Worm (Caenorhabditis elegans): ENCODE results near the gene twk-16.

Gene twk-16

ce11 chrX:3102165-3102564 is 21.2 kb downstream of the twk-16 start, which contains the start of gene ztf-13 (continued):
- peak in 1 of 2 experiments; percentile 12 for TF ChIP-seq lsy-2 (tag; optimal IDR thresholded peaks at IDR 0.05)
- TF ChIP-seq ztf-7 (tag; optimal IDR thresholded peaks at IDR 0.05), result peak; percentile 14
- TF ChIP-seq lin-13 (GFP tag; optimal IDR thresholded peaks at IDR 0.05), result no peak
- no peak for TF ChIP-seq lin-1 (GFP tag; IDR thresholded peaks at IDR 0.05)
- peak; percentile 75 for TF ChIP-seq nhr-6 (tag; optimal IDR thresholded peaks at IDR 0.05)
- peak; percentile 42 for TF ChIP-seq T20F7.1 (GFP tag; optimal IDR thresholded peaks at IDR 0.05)

DNA sequence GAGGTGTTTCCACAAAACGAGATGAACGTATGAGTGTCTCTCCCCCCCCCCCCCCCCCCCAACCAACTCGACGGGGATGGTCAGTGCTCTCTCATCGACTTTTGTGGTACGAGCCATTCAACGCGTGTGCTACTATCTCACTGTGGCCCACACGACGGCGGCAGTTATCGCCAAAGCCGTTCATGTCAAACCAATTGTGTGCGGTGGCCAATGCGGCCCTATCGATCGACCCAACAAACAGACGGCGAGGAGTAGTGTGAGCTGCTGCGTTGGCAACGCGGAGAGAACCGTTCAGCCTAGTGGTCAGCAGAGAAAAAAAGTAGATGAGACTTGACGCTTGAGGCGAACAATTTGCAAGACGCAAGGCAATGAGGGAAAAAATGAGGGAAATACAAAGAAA is 21.9 kb downstream of the twk-16 start:
- TF ChIP-seq php-3 (GFP tag; IDR thresholded peaks at IDR 0.05) (0 out of 2 replicates have a peak, but pooled peaks have one; percentile 7), mep-1 (tag; optimal IDR thresholded peaks at IDR 0.05) (peak; percentile 42), jun-1 (tag; optimal IDR thresholded peaks at IDR 0.05) (no peak), tra-1 (GFP tag; IDR thresholded peaks at IDR 0.05) (no peak), lsy-2 (tag; optimal IDR thresholded peaks at IDR 0.05) (peak in 1 of 2 experiments; percentile 24), lim-7 (GFP tag; IDR thresholded peaks at IDR 0.05) (0 out of 2 replicates have a peak, but pooled peaks have one; percentile 29), mxl-3 (GFP tag; optimal IDR thresholded peaks at IDR 0.05) (peak; percentile 39), egl-43 (GFP tag; IDR thresholded peaks at IDR 0.05) (peak; percentile 58; the same call in 1 of the 2 replicates), hlh-30 (tag; optimal IDR thresholded peaks at IDR 0.05; ENCODE audit: insufficient read depth) (peak; percentile 7), hlh-11 (tag; optimal IDR thresholded peaks at IDR 0.05) (peak; percentile 32), set-16 (GFP tag; IDR thresholded peaks at IDR 0.05) (peak; percentile 50; the same call in 1 of the 2 replicates), skn-1 (tag; optimal IDR thresholded peaks at IDR 0.05) (no peak), ceh-28 (tag; optimal IDR thresholded peaks at IDR 0.05) (peak; percentile 10), mdl-1 (tag; optimal IDR thresholded peaks at IDR 0.05) (no peak), daf-16 (GFP tag; optimal IDR thresholded peaks at IDR 0.05) (no peak), daf-16 (tag; optimal IDR thresholded peaks at IDR 0.05) (peak; percentile 5), mes-2 (tag; optimal IDR thresholded peaks at IDR 0.05; ENCODE audit: poor library complexity, severe bottlenecking) (peak; percentile 44), hmg-1.1 (GFP tag; IDR thresholded peaks at IDR 0.05) (0 out of 2 replicates have a peak, but pooled peaks have one; percentile 39), T26A8.4 (GFP tag; IDR thresholded peaks at IDR 0.05) (peak; percentile 24; the same call in 1 of the 2 replicates), Y48G9A.11 (GFP tag; IDR thresholded peaks at IDR 0.05) (no peak), fkh-10 (GFP tag; optimal IDR thresholded peaks at IDR 0.05) (no peak), vab-7 (GFP tag; IDR thresholded peaks at IDR 0.05) (no peak), D1046.2 (GFP tag; IDR thresholded peaks at IDR 0.05) (no peak), dmd-6 (GFP tag; IDR thresholded peaks at IDR 0.05) (peak; percentile 26; the same call in 1 of the 2 replicates), aha-1 (tag) (peak; percentile 94), nhr-6 (tag; optimal IDR thresholded peaks at IDR 0.05) (peak; percentile 35), dve-1 (tag; optimal IDR thresholded peaks at IDR 0.05; ENCODE audit: insufficient read depth) (peak; percentile 35)

DNA sequence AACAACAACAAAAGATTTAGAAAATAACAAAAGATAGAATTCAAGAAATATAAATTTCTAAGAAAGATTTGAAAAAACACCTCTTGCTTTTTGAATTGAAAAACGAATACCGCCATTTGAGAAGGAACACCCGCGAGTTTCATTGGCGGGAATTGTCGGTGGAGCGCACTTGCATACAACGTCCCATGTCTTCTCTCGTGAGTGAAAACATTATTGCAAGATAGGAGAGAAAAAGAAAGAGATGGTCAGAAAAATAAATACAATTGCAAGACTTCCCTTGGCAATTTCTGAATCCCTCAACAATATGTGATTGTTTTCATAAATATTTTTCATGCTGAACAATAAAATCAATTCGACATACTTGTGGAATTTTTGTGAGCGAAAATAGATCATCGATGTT is 25.2 kb downstream of the twk-16 start, which contains the start of gene K10B3.5:
K10B3.5 (minus strand) TSS at position 343 of the 400 bp plus-strand sequence.
- peak in 1 of 2 experiments; percentile 23 for TF ChIP-seq mdl-1 (tag; optimal IDR thresholded peaks at IDR 0.05)
- no peak for TF ChIP-seq set-16 (GFP tag; IDR thresholded peaks at IDR 0.05)
- no peak for TF ChIP-seq gei-8 (GFP tag; optimal IDR thresholded peaks at IDR 0.05)
- TF ChIP-seq lin-13 (GFP tag; optimal IDR thresholded peaks at IDR 0.05), result peak; percentile 67
- TF ChIP-seq nhr-48 (tag; optimal IDR thresholded peaks at IDR 0.05), result no peak
- no peak for TF ChIP-seq tag-97 (GFP tag; IDR thresholded peaks at IDR 0.05)
- TF ChIP-seq zfp-2 (tag; optimal IDR thresholded peaks at IDR 0.05), result no peak
- TF ChIP-seq lin-38 (GFP tag; IDR thresholded peaks at IDR 0.05), result peak; percentile 95
- TF ChIP-seq F49E8.2 (tag; optimal IDR thresholded peaks at IDR 0.05; ENCODE audit: borderline replicate concordance), result no peak
- TF ChIP-seq nhr-25 (tag; optimal IDR thresholded peaks at IDR 0.05; ENCODE audit: borderline replicate concordance, insufficient read depth), result peak; percentile 4
- peak in 1 of 2 experiments; percentile 43 for TF ChIP-seq daf-16 (GFP tag; optimal IDR thresholded peaks at IDR 0.05)
- peak; percentile 50 for TF ChIP-seq daf-16 (tag; optimal IDR thresholded peaks at IDR 0.05)
- peak; percentile 34 for TF ChIP-seq nhr-77 (tag; optimal IDR thresholded peaks at IDR 0.05)
- peak; percentile 48 for TF ChIP-seq nhr-28 (tag; optimal IDR thresholded peaks at IDR 0.05)
- TF ChIP-seq duxl-1 (tag; optimal IDR thresholded peaks at IDR 0.05; ENCODE audit: poor library complexity), result peak; percentile 12
- no peak for TF ChIP-seq madf-5 (GFP tag; IDR thresholded peaks at IDR 0.05)
- TF ChIP-seq Y105C5A.15 (GFP tag; IDR thresholded peaks at IDR 0.05), result no peak
- peak; percentile 52 for TF ChIP-seq nhr-6 (tag; optimal IDR thresholded peaks at IDR 0.05)
- TF ChIP-seq spr-3 (GFP tag; optimal IDR thresholded peaks at IDR 0.05), result no peak
- no peak for TF ChIP-seq egl-27 (tag; optimal IDR thresholded peaks at IDR 0.05)
- no peak for TF ChIP-seq lin-15B (tag; optimal IDR thresholded peaks at IDR 0.05)
- no peak for TF ChIP-seq ztf-7 (tag; optimal IDR thresholded peaks at IDR 0.05)
- peak; percentile 55 for TF ChIP-seq hmg-1.1 (GFP tag; IDR thresholded peaks at IDR 0.05)
- no peak for TF ChIP-seq Y5F2A.4 (GFP tag; optimal IDR thresholded peaks at IDR 0.05)
